In the genomic region with DNA sequence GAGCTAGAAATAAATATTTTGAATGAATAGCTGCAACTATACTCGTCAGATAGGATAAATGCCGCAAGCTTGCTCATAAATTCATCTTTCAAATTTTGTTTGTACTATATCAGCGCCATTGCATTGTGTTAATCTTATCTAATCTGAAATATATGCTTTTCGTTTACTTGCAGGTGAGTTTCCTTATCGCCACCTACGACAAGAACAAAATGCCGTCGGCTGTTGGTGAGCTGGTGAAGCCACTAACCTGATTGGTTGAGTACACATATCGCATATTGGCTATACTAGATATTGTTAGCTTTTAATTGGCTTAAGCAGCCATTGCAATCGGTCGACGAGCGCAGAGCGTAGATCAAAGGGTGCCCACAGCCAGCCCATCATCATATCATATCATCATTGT, we compare ENCODE assay signal across 2 fruit fly cellular contexts.
A peak's percentile ranks its signal among the peaks of the same experiment; 100 is the strongest.
TF ChIP-seq lines count a peak whose summit lies in the region.

No protein-coding gene starts in this region.

- no peak for TF ChIP-seq CTCF in whole organism, embryonic (GFP tag; optimal IDR thresholded peaks at IDR 0.05; lab: Kevin White, UChicago)

TF ChIP-seq in whole organism, embryonic, 481 proteins besides CTCF, POLR2A, EP300 and RAD21:
- TF ChIP-seq Nf-YA (GFP tag; IDR thresholded peaks at IDR 0.05; lab: Robert Waterston, UW) = peak; percentile 47; the same call in 1 of the 2 replicates
- TF ChIP-seq GATAe (GFP tag; conservative IDR thresholded peaks at IDR 0.05; lab: Robert Waterston, UW) = peak; percentile 54
- TF ChIP-seq CG7271 (tag; optimal IDR thresholded peaks at IDR 0.05; lab: Kevin White, UChicago) = no peak
- no peak for TF ChIP-seq ato (GFP tag; IDR thresholded peaks at IDR 0.05; lab: Robert Waterston, UW; ENCODE audit: partially characterized antibody)
- TF ChIP-seq chinmo (GFP tag; IDR thresholded peaks at IDR 0.05; lab: Robert Waterston, UW; ENCODE audit: partially characterized antibody) = 0 out of 4 replicates have a peak, but pooled peaks have one; percentile 20
- TF ChIP-seq dan (GFP tag; IDR thresholded peaks at IDR 0.05; lab: Robert Waterston, UW) = no peak
- TF ChIP-seq Nf-YC (tag; optimal IDR thresholded peaks at IDR 0.05; lab: Kevin White, UChicago) = peak; percentile 87
- TF ChIP-seq CG5245 (GFP tag; optimal IDR thresholded peaks at IDR 0.05; lab: Kevin White, UChicago) = peak; percentile 42
- peak; percentile 6 for TF ChIP-seq Abd-B (GFP tag; optimal IDR thresholded peaks at IDR 0.05; lab: Kevin White, UChicago)
- TF ChIP-seq Ets65A (GFP tag; lab: Kevin White, UChicago) = peak; percentile 47
- TF ChIP-seq Nf-YB (GFP tag; optimal IDR thresholded peaks at IDR 0.05; lab: Kevin White, UChicago) = peak; percentile 93
- no peak for TF ChIP-seq wdn (GFP tag; IDR thresholded peaks at IDR 0.05; lab: Robert Waterston, UW)

TF ChIP-seq in whole organism, prepupa, 60 proteins besides CTCF, POLR2A, EP300 and RAD21:
- TF ChIP-seq CG10669 (GFP tag; optimal IDR thresholded peaks at IDR 0.05; lab: Kevin White, UChicago) (no peak), fkh (GFP tag; optimal IDR thresholded peaks at IDR 0.05; lab: Kevin White, UChicago) (peak; percentile 30)
